Fruit fly (Drosophila melanogaster) whole organism: ENCODE data around the gene Cyp313a5.

Experiments
- EcR ChIP-seq, 2 experiments: fragments of >200 bp; optimal IDR thresholded peaks; 2 replicates each; lab custom pipeline; 2017; ENCODE audit warnings: missing biosample characterization in 2 of 2, missing genetic modification characterization in 2 of 2, missing genetic modification reagents in 2 of 2
- pan ChIP-seq: fragments of >200 bp; optimal IDR thresholded peaks from 2 replicates; lab custom pipeline; 2017
- psq ChIP-seq: fragments of >200 bp; optimal IDR thresholded peaks from 2 replicates; lab custom pipeline; 2017
- usp ChIP-seq: fragments of >200 bp; optimal IDR thresholded peaks from 2 replicates; lab custom pipeline; 2017; ENCODE audit warnings: missing biosample characterization, missing genetic modification characterization, mixed read lengths

dm6 chr3R:12272826-12273225 is 38.3 kb upstream of the Cyp313a5 start, which contains the start of gene Sfp87B:
- TF ChIP-seq pan (lab: Kevin White, UChicago) = no peak
- no peak for TF ChIP-seq psq (lab: Kevin White, UChicago)
- TF ChIP-seq usp (GFP tag; lab: Kevin White, UChicago) = no peak
- no peak for TF ChIP-seq EcR (GFP tag; optimal IDR thresholded peaks at IDR 0.05; lab: Kevin White, UChicago)
